Worm (Caenorhabditis elegans): ENCODE measurements around the gene F47C12.13.

ce11 chrIV:4024159-4025004 is 30.2 kb upstream of the F47C12.13 start:
- TF ChIP-seq nhr-77 (tag; optimal IDR thresholded peaks at IDR 0.05) = no peak
- TF ChIP-seq nhr-237 (tag; optimal IDR thresholded peaks at IDR 0.05) = no peak
- peak; percentile 63 for TF ChIP-seq lsy-12 (tag; optimal IDR thresholded peaks at IDR 0.05)

Data from whole organism, L3 larva.